Worm (Caenorhabditis elegans) whole organism, late embryonic: Measurements from ENCODE around the gene T14B4.1.

Experiments
- K09A11.1 ChIP-seq: sonication (generic microtip); optimal IDR thresholded peaks from 2 replicates; lab custom pipeline; 2017; ENCODE audit warnings: antibody characterized with exemption, mild to moderate bottlenecking, missing genetic modification characterization, missing compliant biosample characterization; ENCODE audit not compliant: insufficient read depth
- T23F11.4 ChIP-seq: fragments of 200-800 bp; sonication (Bioruptor generic); optimal IDR thresholded peaks from 2 replicates; lab custom pipeline; 2018; ENCODE audit warnings: mild to moderate bottlenecking, missing genetic modification characterization, missing compliant biosample characterization
- ahr-1 ChIP-seq: sonication (generic microtip); optimal IDR thresholded peaks from 2 replicates; lab custom pipeline; 2016; ENCODE audit warnings: missing genetic modification characterization, missing compliant biosample characterization
- ceh-19 ChIP-seq: fragments of 200-800 bp; sonication (Bioruptor generic); optimal IDR thresholded peaks from 2 replicates; lab custom pipeline; 2018; ENCODE audit warnings: mild to moderate bottlenecking, missing genetic modification characterization, missing compliant biosample characterization
- ceh-45 ChIP-seq: fragments of 200-800 bp; sonication (Bioruptor generic); IDR thresholded peaks from 2 replicates; pipeline ENCODE4 v1.3.6; 2022; ENCODE audit warnings: missing genetic modification reagents, missing genetic modification characterization, missing compliant biosample characterization
- ets-4 ChIP-seq: sonication (generic microtip); optimal IDR thresholded peaks from 2 replicates; lab custom pipeline; 2016; ENCODE audit warnings: missing genetic modification characterization, missing compliant biosample characterization
- nfya-1 ChIP-seq: sonication (generic microtip); optimal IDR thresholded peaks from 2 replicates; lab custom pipeline; 2017; ENCODE audit warnings: missing genetic modification characterization, mild to moderate bottlenecking, missing compliant biosample characterization, antibody characterized with exemption, moderate library complexity
- nhr-11 ChIP-seq: fragments of 150-350 bp; optimal IDR thresholded peaks from 2 replicates; lab custom pipeline; 2014; ENCODE audit warnings: missing biosample characterization, missing genetic modification characterization
- pha-4 ChIP-seq: fragments of 150-350 bp; optimal IDR thresholded peaks from 2 replicates; lab custom pipeline; 2018; ENCODE audit warnings: missing biosample characterization, missing genetic modification reagents, missing genetic modification characterization
- pqm-1 ChIP-seq: sonication (generic microtip); optimal IDR thresholded peaks from 2 replicates; lab custom pipeline; 2016; ENCODE audit warnings: missing genetic modification characterization, missing compliant biosample characterization
- unc-42 ChIP-seq: sonication (generic microtip); optimal IDR thresholded peaks from 2 replicates; lab custom pipeline; 2016; ENCODE audit warnings: missing genotype, missing genetic modification characterization, missing compliant biosample characterization

DNA sequence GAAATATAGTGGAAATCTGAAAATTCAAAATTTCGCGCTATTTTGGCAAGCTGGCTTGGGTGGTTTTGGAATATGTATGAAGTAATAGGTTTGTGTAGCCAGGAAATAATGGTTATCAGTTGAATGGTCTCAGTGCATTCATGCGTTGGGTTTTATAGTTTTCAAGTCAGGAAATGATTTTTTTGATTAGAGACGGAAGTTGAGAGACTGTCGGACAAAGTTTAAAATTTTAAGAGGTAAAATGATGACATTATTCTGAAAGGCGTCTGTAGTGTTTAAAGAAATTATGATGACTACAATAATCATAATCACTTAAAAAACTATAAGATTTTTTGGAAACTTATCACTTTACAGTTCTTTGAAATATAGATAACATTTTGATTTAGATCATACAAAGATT is 35.2 kb upstream of the T14B4.1 start, which contains the start of gene C18H9.6:
- TF ChIP-seq T23F11.4 (GFP tag; lab: Kevin White, UChicago) (no peak), nfya-1 (tag; lab: Kevin White, UChicago) (no peak), ets-4 (tag; lab: Kevin White, UChicago) (no peak), pha-4 (tag; lab: Kevin White, UChicago) (no peak), pqm-1 (tag; lab: Kevin White, UChicago) (no peak), nhr-11 (no peak), ceh-45 (GFP tag; lab: Robert Waterston, UW) (no peak), ahr-1 (tag; lab: Kevin White, UChicago) (no peak), ceh-19 (GFP tag; lab: Kevin White, UChicago) (no peak), unc-42 (tag; lab: Kevin White, UChicago) (no peak), K09A11.1 (tag; lab: Kevin White, UChicago) (no peak)
